Worm (Caenorhabditis elegans) whole organism, L4 larva: ENCODE data around the gene acr-3.

Experiments used
- F37D6.2 ChIP-seq: sonication (generic microtip); optimal IDR thresholded peaks from 2 replicates; lab custom pipeline; 2016; ENCODE audit warnings: mild to moderate bottlenecking, missing genetic modification characterization, missing compliant biosample characterization
- T20F7.1 ChIP-seq: fragments of 200-800 bp; sonication (Bioruptor generic); optimal IDR thresholded peaks from 2 replicates; lab custom pipeline; 2018; ENCODE audit warnings: mild to moderate bottlenecking, missing genetic modification characterization, missing compliant biosample characterization
- Y48G9A.11 ChIP-seq: fragments of 200-800 bp; sonication (Bioruptor generic); IDR thresholded peaks from 2 replicates; pipeline ENCODE4 v1.3.6; 2022; ENCODE audit warnings: missing genetic modification reagents, missing genetic modification characterization, missing compliant biosample characterization
- arid-1 ChIP-seq: fragments of 200-800 bp; sonication (Bioruptor generic); conservative IDR thresholded peaks from 2 replicates; pipeline ENCODE4 v1.3.6; 2022; ENCODE audit warnings: missing genetic modification reagents, missing genetic modification characterization, missing compliant biosample characterization
- attf-4 ChIP-seq: sonication (generic microtip); optimal IDR thresholded peaks from 3 replicates; lab custom pipeline; 2017; ENCODE audit warnings: missing biosample characterization, missing genetic modification characterization
- ceh-32 ChIP-seq: sonication (generic microtip); optimal IDR thresholded peaks from 2 replicates; lab custom pipeline; 2016; ENCODE audit warnings: mild to moderate bottlenecking, missing genetic modification characterization, missing compliant biosample characterization; ENCODE audit not compliant: poor library complexity
- ceh-62 ChIP-seq: sonication (generic microtip); optimal IDR thresholded peaks from 2 replicates; lab custom pipeline; 2017; ENCODE audit warnings: missing biosample characterization, missing genetic modification characterization
- ceh-82 ChIP-seq: sonication (generic microtip); optimal IDR thresholded peaks from 2 replicates; lab custom pipeline; 2017; ENCODE audit warnings: missing biosample characterization, missing genetic modification characterization
- ces-1 ChIP-seq: fragments of 150-350 bp; sonication (generic microtip); optimal IDR thresholded peaks from 4 replicates; lab custom pipeline; 2014; ENCODE audit warnings: missing biosample characterization, missing genetic modification reagents, missing genetic modification characterization
- daf-19 ChIP-seq: fragments of 200-800 bp; sonication (Bioruptor generic); conservative IDR thresholded peaks from 2 replicates; pipeline ENCODE4 v1.3.6; 2022; ENCODE audit warnings: missing genetic modification characterization, missing compliant biosample characterization
- dmd-6 ChIP-seq: fragments of 200-800 bp; sonication (Bioruptor generic); IDR thresholded peaks from 2 replicates; pipeline ENCODE4 v1.3.6; 2022; ENCODE audit warnings: missing genetic modification reagents, missing genetic modification characterization, missing compliant biosample characterization
- dpl-1 ChIP-seq: fragments of 150-350 bp; optimal IDR thresholded peaks from 2 replicates; lab custom pipeline; 2014; ENCODE audit warnings: missing biosample characterization, missing genetic modification reagents, missing genetic modification characterization
- duxl-1 ChIP-seq: sonication (generic microtip); optimal IDR thresholded peaks from 2 replicates; lab custom pipeline; 2016; ENCODE audit warnings: mild to moderate bottlenecking, missing genetic modification characterization, moderate library complexity, missing compliant biosample characterization; ENCODE audit not compliant: poor library complexity
- dve-1 ChIP-seq: sonication (generic microtip); optimal IDR thresholded peaks from 2 replicates; lab custom pipeline; 2017; ENCODE audit warnings: antibody characterized with exemption, mild to moderate bottlenecking, missing genetic modification characterization, missing compliant biosample characterization; ENCODE audit not compliant: insufficient read depth
- egl-43 ChIP-seq: fragments of 200-800 bp; sonication (Bioruptor generic); IDR thresholded peaks from 2 replicates; pipeline ENCODE4 v1.3.6; 2022; ENCODE audit warnings: missing genetic modification reagents, missing genetic modification characterization, missing compliant biosample characterization
- fkh-10 ChIP-seq: fragments of 150-350 bp; optimal IDR thresholded peaks from 2 replicates; lab custom pipeline; 2014; ENCODE audit warnings: missing biosample characterization, missing genetic modification reagents, missing genetic modification characterization
- hif-1 ChIP-seq, 2 experiments: sonication (generic microtip); optimal IDR thresholded peaks; 2 replicates each; lab custom pipeline; 2016 to 2017; ENCODE audit warnings: missing compliant biosample characterization in 2 of 2, missing genetic modification characterization in 2 of 2, missing genetic modification reagents in 2 of 2, missing genotype in 2 of 2, mild to moderate bottlenecking in 1 of 2
- hlh-11 ChIP-seq: fragments of 200-800 bp; sonication (Bioruptor generic); optimal IDR thresholded peaks from 2 replicates; lab custom pipeline; 2018; ENCODE audit warnings: mild to moderate bottlenecking, missing genetic modification characterization, missing compliant biosample characterization
- hlh-30 ChIP-seq: sonication (generic microtip); optimal IDR thresholded peaks from 2 replicates; lab custom pipeline; 2017; ENCODE audit warnings: antibody characterized with exemption, mild to moderate bottlenecking, missing genetic modification characterization, missing compliant biosample characterization; ENCODE audit not compliant: insufficient read depth
- lin-15B ChIP-seq: fragments of 150-350 bp; sonication (generic microtip); optimal IDR thresholded peaks from 3 replicates; lab custom pipeline; 2014; ENCODE audit warnings: missing biosample characterization, missing genetic modification characterization
- lin-29 ChIP-seq: fragments of 200-800 bp; sonication (Bioruptor generic); IDR thresholded peaks from 2 replicates; pipeline ENCODE4 v1.3.6; 2022; ENCODE audit warnings: missing genetic modification reagents, missing genetic modification characterization, missing compliant biosample characterization
- lin-38 ChIP-seq: fragments of 200-800 bp; sonication (Bioruptor generic); IDR thresholded peaks from 2 replicates; pipeline ENCODE4 v1.3.6; 2022; ENCODE audit warnings: missing genetic modification reagents, missing genetic modification characterization, missing compliant biosample characterization
- lsy-2 ChIP-seq, 2 experiments: fragments of 150-350 bp in 1 of 2; sonication (generic microtip) in 1 of 2; optimal IDR thresholded peaks; 2 replicates each; lab custom pipeline; 2014 to 2017; ENCODE audit warnings: missing biosample characterization in 2 of 2, missing genetic modification characterization in 2 of 2
- madf-9 ChIP-seq: fragments of 200-800 bp; sonication (Bioruptor generic); conservative IDR thresholded peaks from 2 replicates; pipeline ENCODE4 v1.3.6; 2022; ENCODE audit warnings: missing genetic modification reagents, missing genetic modification characterization, missing compliant biosample characterization
- mes-2 ChIP-seq: sonication (generic microtip); optimal IDR thresholded peaks from 2 replicates; lab custom pipeline; 2016; ENCODE audit warnings: missing genotype, mild to moderate bottlenecking, missing genetic modification characterization, missing compliant biosample characterization; ENCODE audit not compliant: poor library complexity, severe bottlenecking
- nhr-11 ChIP-seq: fragments of 150-350 bp; optimal IDR thresholded peaks from 2 replicates; lab custom pipeline; 2014; ENCODE audit warnings: missing biosample characterization, missing genetic modification characterization
- nhr-111 ChIP-seq: fragments of 200-800 bp; sonication (Bioruptor generic); optimal IDR thresholded peaks from 2 replicates; lab custom pipeline; 2018; ENCODE audit warnings: mild to moderate bottlenecking, missing genetic modification characterization, missing compliant biosample characterization
- nhr-42 ChIP-seq: fragments of 200-800 bp; sonication (Bioruptor generic); IDR thresholded peaks from 2 replicates; pipeline ENCODE4 v1.3.6; 2022; ENCODE audit warnings: missing genetic modification characterization, missing compliant biosample characterization
- nhr-48 ChIP-seq: sonication (generic microtip); optimal IDR thresholded peaks from 2 replicates; lab custom pipeline; 2016; ENCODE audit warnings: mild to moderate bottlenecking, missing genetic modification characterization, missing compliant biosample characterization
- nhr-6 ChIP-seq: fragments of 150-350 bp; optimal IDR thresholded peaks from 2 replicates; lab custom pipeline; 2014; ENCODE audit warnings: missing biosample characterization, missing genetic modification characterization
- nhr-76 ChIP-seq: fragments of 150-350 bp; optimal IDR thresholded peaks from 2 replicates; lab custom pipeline; 2014; ENCODE audit warnings: missing biosample characterization, missing genetic modification characterization
- nhr-77 ChIP-seq: fragments of 150-350 bp; optimal IDR thresholded peaks from 2 replicates; lab custom pipeline; 2014; ENCODE audit warnings: missing biosample characterization, missing genetic modification characterization
- pha-4 ChIP-seq, 2 experiments: fragments of 150-350 bp in 1 of 2; fragments of 200-800 bp in 1 of 2; sonication (Bioruptor generic) in 1 of 2; IDR thresholded peaks in 1 of 2; optimal IDR thresholded peaks in 1 of 2; 2 replicates each; pipeline versions ENCODE4 v1.3.6 to Lab custom; 2014 to 2022; ENCODE audit warnings: missing genetic modification characterization in 2 of 2, missing genetic modification reagents in 2 of 2, missing biosample characterization in 1 of 2, missing compliant biosample characterization in 1 of 2
- rbr-2 ChIP-seq: sonication (generic microtip); optimal IDR thresholded peaks from 2 replicates; lab custom pipeline; 2016; ENCODE audit warnings: missing genotype, missing genetic modification characterization, missing compliant biosample characterization
- saeg-2 ChIP-seq: fragments of 200-800 bp; sonication (Bioruptor generic); IDR thresholded peaks from 2 replicates; pipeline ENCODE4 v1.3.6; 2022; ENCODE audit warnings: missing genetic modification reagents, missing genetic modification characterization, missing compliant biosample characterization
- sdz-12 ChIP-seq: fragments of 200-800 bp; sonication (Bioruptor generic); optimal IDR thresholded peaks from 2 replicates; lab custom pipeline; 2018; ENCODE audit warnings: mild to moderate bottlenecking, missing genetic modification characterization, missing compliant biosample characterization
- spr-3 ChIP-seq: fragments of 200-800 bp; sonication (Bioruptor generic); optimal IDR thresholded peaks from 2 replicates; lab custom pipeline; 2018; ENCODE audit warnings: mild to moderate bottlenecking, missing genetic modification characterization, missing compliant biosample characterization
- tag-97 ChIP-seq: fragments of 200-800 bp; sonication (Bioruptor generic); IDR thresholded peaks from 2 replicates; pipeline ENCODE4 v1.3.6; 2022; ENCODE audit warnings: missing genetic modification characterization, missing compliant biosample characterization
- tra-1 ChIP-seq: fragments of 200-800 bp; sonication (Bioruptor generic); IDR thresholded peaks from 2 replicates; pipeline ENCODE4 v1.3.6; 2022; ENCODE audit warnings: missing genetic modification reagents, missing genetic modification characterization, missing compliant biosample characterization
- unc-130 ChIP-seq: sonication (generic microtip); optimal IDR thresholded peaks from 2 replicates; lab custom pipeline; 2016; ENCODE audit warnings: missing genetic modification reagents, missing genetic modification characterization, missing compliant biosample characterization
- vab-7 ChIP-seq: fragments of 200-800 bp; sonication (Bioruptor generic); IDR thresholded peaks from 2 replicates; pipeline ENCODE4 v1.3.6; 2022; ENCODE audit warnings: missing genetic modification reagents, missing genetic modification characterization, missing compliant biosample characterization
- zfp-3 ChIP-seq: fragments of 200-800 bp; sonication (Bioruptor generic); conservative IDR thresholded peaks from 2 replicates; pipeline ENCODE4 v1.3.6; 2022; ENCODE audit warnings: missing genetic modification reagents, missing genetic modification characterization, missing compliant biosample characterization
- zip-11 ChIP-seq: fragments of 200-800 bp; sonication (Bioruptor generic); IDR thresholded peaks from 2 replicates; pipeline ENCODE4 v1.3.6; 2022; ENCODE audit warnings: missing genetic modification characterization, missing compliant biosample characterization
- ztf-7 ChIP-seq: fragments of 150-350 bp; optimal IDR thresholded peaks from 2 replicates; lab custom pipeline; 2014; ENCODE audit warnings: missing biosample characterization, missing genetic modification characterization

acr-3 gene

ce11 chrX:6739034-6740008, 30.0 kb downstream of the acr-3 start (continued):
- TF ChIP-seq tra-1 (GFP tag; lab: Robert Waterston, UW) (0 out of 2 replicates have a peak, but pooled peaks have one; percentile 4), dpl-1 (GFP tag; lab: Kevin White, UChicago) (no peak), T20F7.1 (GFP tag; lab: Kevin White, UChicago) (peak; percentile 30), zfp-3 (GFP tag; lab: Robert Waterston, UW) (no peak), F37D6.2 (tag; lab: Kevin White, UChicago) (no peak), nhr-42 (GFP tag; lab: Robert Waterston, UW) (no peak), lsy-2 (tag; optimal IDR thresholded peaks at IDR 0.05; lab: Kevin White, UChicago) (peak in 1 of 2 experiments; percentile 42), vab-7 (GFP tag; lab: Robert Waterston, UW) (no peak), hlh-11 (tag; lab: Kevin White, UChicago) (peak; percentile 71), lin-29 (no peak), lin-38 (GFP tag; lab: Robert Waterston, UW) (no peak), rbr-2 (tag; lab: Kevin White, UChicago) (no peak), nhr-77 (tag; lab: Kevin White, UChicago) (no peak), hlh-30 (tag; lab: Kevin White, UChicago) (peak; percentile 92)

ce11 chrX:6740282-6740982, 31.1 kb downstream of the acr-3 start:
- TF ChIP-seq ceh-32 (no peak), madf-9 (GFP tag; lab: Robert Waterston, UW) (no peak), ceh-82 (no peak), lin-15B (tag; lab: Kevin White, UChicago) (no peak), ztf-7 (tag; lab: Kevin White, UChicago) (no peak), attf-4 (tag; lab: Kevin White, UChicago) (no peak), saeg-2 (GFP tag; lab: Robert Waterston, UW) (no peak), Y48G9A.11 (GFP tag; lab: Robert Waterston, UW) (no peak), vab-7 (GFP tag; lab: Robert Waterston, UW) (no peak), pha-4 (GFP tag; IDR thresholded peaks at IDR 0.05; lab: Robert Waterston, UW) (no peak), pha-4 (tag; optimal IDR thresholded peaks at IDR 0.05; lab: Kevin White, UChicago) (no peak), nhr-6 (no peak), egl-43 (GFP tag; lab: Robert Waterston, UW) (no peak), ceh-62 (tag; lab: Kevin White, UChicago) (no peak), ces-1 (GFP tag; lab: Kevin White, UChicago) (no peak), lin-29 (no peak), nhr-11 (tag; lab: Kevin White, UChicago) (no peak), zfp-3 (GFP tag; lab: Robert Waterston, UW) (no peak), arid-1 (GFP tag; lab: Robert Waterston, UW) (no peak; the same call in 1 of the 2 replicates), hif-1 (tag; optimal IDR thresholded peaks at IDR 0.05; lab: Kevin White, UChicago) (peak in 1 of 2 experiments; percentile 78), dve-1 (tag; lab: Kevin White, UChicago) (no peak), nhr-48 (no peak), sdz-12 (GFP tag; lab: Kevin White, UChicago) (peak; percentile 58), nhr-76 (tag; lab: Kevin White, UChicago) (no peak), dpl-1 (GFP tag; lab: Kevin White, UChicago) (no peak), spr-3 (GFP tag; lab: Kevin White, UChicago) (no peak), daf-19 (GFP tag; lab: Robert Waterston, UW) (no peak), duxl-1 (tag; lab: Kevin White, UChicago) (no peak), tag-97 (GFP tag; lab: Robert Waterston, UW) (no peak), zip-11 (no peak), mes-2 (tag; lab: Kevin White, UChicago) (peak; percentile 1), unc-130 (GFP tag; lab: Kevin White, UChicago) (no peak), dmd-6 (no peak), fkh-10 (GFP tag; lab: Kevin White, UChicago) (no peak), nhr-111 (GFP tag; lab: Kevin White, UChicago) (no peak)
